Worm (Caenorhabditis elegans) whole organism, L4 larva: ENCODE data around the gene bcas-2.

ENCODE experiments used
- F26F4.8 ChIP-seq: fragments of 200-800 bp; sonication (Bioruptor generic); conservative IDR thresholded peaks from 2 replicates; pipeline ENCODE4 v1.3.6; 2022; ENCODE audit warnings: missing genetic modification characterization, missing compliant biosample characterization
- F49E8.2 ChIP-seq: sonication (generic microtip); optimal IDR thresholded peaks from 2 replicates; lab custom pipeline; 2016; ENCODE audit warnings: missing compliant biosample characterization, mild to moderate bottlenecking, missing genetic modification characterization, borderline replicate concordance
- Y48G9A.11 ChIP-seq: fragments of 200-800 bp; sonication (Bioruptor generic); IDR thresholded peaks from 2 replicates; pipeline ENCODE4 v1.3.6; 2022; ENCODE audit warnings: missing genetic modification reagents, missing genetic modification characterization, missing compliant biosample characterization
- ceh-20 ChIP-seq: fragments of 200-800 bp; sonication (Bioruptor generic); IDR thresholded peaks from 2 replicates; pipeline ENCODE4 v1.3.6; 2022; ENCODE audit warnings: missing genetic modification reagents, missing genetic modification characterization, missing compliant biosample characterization
- ceh-82 ChIP-seq: sonication (generic microtip); optimal IDR thresholded peaks from 2 replicates; lab custom pipeline; 2017; ENCODE audit warnings: missing biosample characterization, missing genetic modification characterization
- ces-1 ChIP-seq: fragments of 150-350 bp; sonication (generic microtip); optimal IDR thresholded peaks from 4 replicates; lab custom pipeline; 2014; ENCODE audit warnings: missing biosample characterization, missing genetic modification reagents, missing genetic modification characterization
- ctbp-1 ChIP-seq: fragments of 200-800 bp; sonication (Bioruptor generic); IDR thresholded peaks from 2 replicates; pipeline ENCODE4 v1.3.6; 2022; ENCODE audit warnings: missing genetic modification reagents, missing genetic modification characterization, missing compliant biosample characterization
- dmd-6 ChIP-seq: fragments of 200-800 bp; sonication (Bioruptor generic); IDR thresholded peaks from 2 replicates; pipeline ENCODE4 v1.3.6; 2022; ENCODE audit warnings: missing genetic modification reagents, missing genetic modification characterization, missing compliant biosample characterization
- dmd-9 ChIP-seq: fragments of 200-800 bp; sonication (Bioruptor generic); IDR thresholded peaks from 2 replicates; pipeline ENCODE4 v1.3.6; 2022; ENCODE audit warnings: missing genetic modification reagents, missing genetic modification characterization, missing compliant biosample characterization
- dpl-1 ChIP-seq: fragments of 150-350 bp; optimal IDR thresholded peaks from 2 replicates; lab custom pipeline; 2014; ENCODE audit warnings: missing biosample characterization, missing genetic modification reagents, missing genetic modification characterization
- duxl-1 ChIP-seq: sonication (generic microtip); optimal IDR thresholded peaks from 2 replicates; lab custom pipeline; 2016; ENCODE audit warnings: mild to moderate bottlenecking, missing genetic modification characterization, moderate library complexity, missing compliant biosample characterization; ENCODE audit not compliant: poor library complexity
- egl-27 ChIP-seq: sonication (generic microtip); optimal IDR thresholded peaks from 3 replicates; lab custom pipeline; 2017; ENCODE audit warnings: missing biosample characterization, missing genetic modification reagents, missing genetic modification characterization
- egl-43 ChIP-seq: fragments of 200-800 bp; sonication (Bioruptor generic); IDR thresholded peaks from 2 replicates; pipeline ENCODE4 v1.3.6; 2022; ENCODE audit warnings: missing genetic modification reagents, missing genetic modification characterization, missing compliant biosample characterization
- gei-8 ChIP-seq: fragments of 200-800 bp; sonication (Bioruptor generic); optimal IDR thresholded peaks from 2 replicates; lab custom pipeline; 2018; ENCODE audit warnings: mild to moderate bottlenecking, missing genetic modification characterization, missing compliant biosample characterization
- hif-1 ChIP-seq, 2 experiments: sonication (generic microtip); optimal IDR thresholded peaks; 2 replicates each; lab custom pipeline; 2016 to 2017; ENCODE audit warnings: missing compliant biosample characterization in 2 of 2, missing genetic modification characterization in 2 of 2, missing genetic modification reagents in 2 of 2, missing genotype in 2 of 2, mild to moderate bottlenecking in 1 of 2
- hlh-11 ChIP-seq: fragments of 200-800 bp; sonication (Bioruptor generic); optimal IDR thresholded peaks from 2 replicates; lab custom pipeline; 2018; ENCODE audit warnings: mild to moderate bottlenecking, missing genetic modification characterization, missing compliant biosample characterization
- lin-1 ChIP-seq: fragments of 200-800 bp; sonication (Bioruptor generic); IDR thresholded peaks from 2 replicates; pipeline ENCODE4 v1.3.6; 2022; ENCODE audit warnings: missing genetic modification reagents, missing genetic modification characterization, missing compliant biosample characterization
- lin-15B ChIP-seq: fragments of 150-350 bp; sonication (generic microtip); optimal IDR thresholded peaks from 3 replicates; lab custom pipeline; 2014; ENCODE audit warnings: missing biosample characterization, missing genetic modification characterization
- lin-29 ChIP-seq: fragments of 200-800 bp; sonication (Bioruptor generic); IDR thresholded peaks from 2 replicates; pipeline ENCODE4 v1.3.6; 2022; ENCODE audit warnings: missing genetic modification reagents, missing genetic modification characterization, missing compliant biosample characterization
- madf-9 ChIP-seq: fragments of 200-800 bp; sonication (Bioruptor generic); conservative IDR thresholded peaks from 2 replicates; pipeline ENCODE4 v1.3.6; 2022; ENCODE audit warnings: missing genetic modification reagents, missing genetic modification characterization, missing compliant biosample characterization
- mxl-3 ChIP-seq: fragments of 200-800 bp; sonication (Bioruptor generic); optimal IDR thresholded peaks from 2 replicates; lab custom pipeline; 2018; ENCODE audit warnings: mild to moderate bottlenecking, missing genetic modification characterization, missing compliant biosample characterization
- nhr-10 ChIP-seq: fragments of 150-350 bp; optimal IDR thresholded peaks from 2 replicates; lab custom pipeline; 2014; ENCODE audit warnings: missing biosample characterization, missing genetic modification characterization
- nhr-102 ChIP-seq: sonication (generic microtip); optimal IDR thresholded peaks from 2 replicates; lab custom pipeline; 2016; ENCODE audit warnings: mild to moderate bottlenecking, missing genetic modification characterization, moderate library complexity, missing compliant biosample characterization
- nhr-25 ChIP-seq: sonication (generic microtip); optimal IDR thresholded peaks from 2 replicates; lab custom pipeline; 2017; ENCODE audit warnings: missing genetic modification characterization, mild to moderate bottlenecking, missing compliant biosample characterization, antibody characterized with exemption, moderate library complexity, borderline replicate concordance; ENCODE audit not compliant: insufficient read depth
- nhr-42 ChIP-seq: fragments of 200-800 bp; sonication (Bioruptor generic); IDR thresholded peaks from 2 replicates; pipeline ENCODE4 v1.3.6; 2022; ENCODE audit warnings: missing genetic modification characterization, missing compliant biosample characterization
- nhr-6 ChIP-seq: fragments of 150-350 bp; optimal IDR thresholded peaks from 2 replicates; lab custom pipeline; 2014; ENCODE audit warnings: missing biosample characterization, missing genetic modification characterization
- nhr-77 ChIP-seq: fragments of 150-350 bp; optimal IDR thresholded peaks from 2 replicates; lab custom pipeline; 2014; ENCODE audit warnings: missing biosample characterization, missing genetic modification characterization
- php-3 ChIP-seq: fragments of 200-800 bp; sonication (Bioruptor generic); IDR thresholded peaks from 2 replicates; pipeline ENCODE4 v1.3.6; 2022; ENCODE audit warnings: missing genetic modification reagents, missing genetic modification characterization, missing compliant biosample characterization
- pqm-1 ChIP-seq: sonication (generic microtip); optimal IDR thresholded peaks from 2 replicates; lab custom pipeline; 2017; ENCODE audit warnings: missing biosample characterization, missing genetic modification characterization
- skn-1 ChIP-seq: fragments of 150-350 bp; optimal IDR thresholded peaks from 2 replicates; lab custom pipeline; 2014; ENCODE audit warnings: missing biosample characterization, missing genetic modification characterization
- tag-97 ChIP-seq: fragments of 200-800 bp; sonication (Bioruptor generic); IDR thresholded peaks from 2 replicates; pipeline ENCODE4 v1.3.6; 2022; ENCODE audit warnings: missing genetic modification characterization, missing compliant biosample characterization
- zfp-2 ChIP-seq: sonication (generic microtip); optimal IDR thresholded peaks from 2 replicates; lab custom pipeline; 2016; ENCODE audit warnings: mild to moderate bottlenecking, missing genetic modification characterization, missing compliant biosample characterization
- zip-11 ChIP-seq: fragments of 200-800 bp; sonication (Bioruptor generic); IDR thresholded peaks from 2 replicates; pipeline ENCODE4 v1.3.6; 2022; ENCODE audit warnings: missing genetic modification characterization, missing compliant biosample characterization
- zip-2 ChIP-seq: fragments of 150-350 bp; optimal IDR thresholded peaks from 2 replicates; lab custom pipeline; 2014; ENCODE audit warnings: missing biosample characterization, missing genetic modification characterization

Gene bcas-2

DNA sequence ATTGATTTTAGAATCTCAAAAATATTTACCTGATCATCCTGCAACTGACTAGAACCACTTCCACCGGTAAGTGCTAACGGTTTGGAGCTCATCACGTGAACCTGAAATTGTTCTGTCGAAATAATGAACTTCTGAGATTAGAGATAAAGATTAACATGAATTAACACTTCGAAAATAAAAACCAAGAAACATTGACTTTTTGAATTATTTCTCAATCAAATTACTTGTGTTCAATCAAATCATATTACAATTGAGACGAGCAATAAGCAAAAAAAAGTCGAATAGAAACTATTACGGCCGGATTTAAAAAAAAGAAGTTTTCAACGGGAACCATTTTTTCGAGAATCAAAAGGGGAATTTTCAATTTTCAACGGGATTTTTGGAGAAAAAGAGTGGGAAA is at the start of gene bcas-2:
Gene bcas-2, minus strand, starts transcription at position 101 of the 400 bp plus-strand sequence.
- TF ChIP-seq nhr-10 (tag; lab: Kevin White, UChicago) (no peak), nhr-6 (tag; lab: Kevin White, UChicago) (no peak), nhr-42 (GFP tag; lab: Robert Waterston, UW) (no peak), gei-8 (no peak), egl-27 (tag; lab: Kevin White, UChicago) (no peak), ces-1 (no peak), hif-1 (tag; optimal IDR thresholded peaks at IDR 0.05; lab: Kevin White, UChicago) (no peak), nhr-25 (tag; lab: Kevin White, UChicago) (no peak), duxl-1 (tag; lab: Kevin White, UChicago) (no peak), mxl-3 (GFP tag; lab: Kevin White, UChicago) (no peak), ceh-82 (tag; lab: Kevin White, UChicago) (no peak), lin-29 (GFP tag; lab: Robert Waterston, UW) (no peak), dmd-6 (GFP tag; lab: Robert Waterston, UW) (no peak), lin-1 (no peak), dmd-9 (GFP tag; lab: Robert Waterston, UW) (no peak), hlh-11 (tag; lab: Kevin White, UChicago) (no peak), egl-43 (GFP tag; lab: Robert Waterston, UW) (no peak), zip-2 (tag; lab: Kevin White, UChicago) (no peak), ceh-20 (no peak)

ce11 chrIII:6290469-6291182 is 45.0 kb upstream of the bcas-2 start:
- no peak for TF ChIP-seq ctbp-1 (GFP tag; lab: Robert Waterston, UW)
- no peak for TF ChIP-seq F26F4.8 (GFP tag; lab: Robert Waterston, UW)
- no peak for TF ChIP-seq tag-97 (GFP tag; lab: Robert Waterston, UW)
- TF ChIP-seq nhr-77 (tag; lab: Kevin White, UChicago), result peak; percentile 5
- TF ChIP-seq php-3, result peak; percentile 41; the same call in 1 of the 2 replicates
- peak; percentile 38; the same call in 1 of the 2 replicates for TF ChIP-seq ceh-20
- peak; percentile 1 for TF ChIP-seq pqm-1

DNA sequence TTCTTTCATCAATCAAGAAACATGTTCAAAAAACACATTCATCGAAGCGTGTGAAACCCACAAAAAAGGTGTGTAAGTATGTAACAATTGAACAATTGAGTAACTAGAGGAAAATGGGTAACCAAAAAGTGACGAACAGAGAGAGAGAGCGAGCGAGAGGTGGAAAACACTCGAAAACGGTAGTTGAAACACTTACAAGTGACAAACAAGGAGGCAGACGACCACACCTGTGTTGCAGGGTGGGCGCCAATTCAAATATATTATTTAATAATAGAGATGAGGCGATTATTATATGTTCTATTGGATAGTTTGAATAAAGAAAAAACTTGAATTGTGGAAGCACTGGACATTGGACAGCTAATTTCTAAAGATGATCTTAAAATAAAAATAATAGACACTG is 43.7 kb upstream of the bcas-2 start:
- TF ChIP-seq madf-9 (GFP tag; lab: Robert Waterston, UW) (no peak), skn-1 (tag; lab: Kevin White, UChicago) (no peak), lin-15B (no peak), dpl-1 (GFP tag; lab: Kevin White, UChicago) (peak; percentile 30), zip-11 (GFP tag; lab: Robert Waterston, UW) (no peak), Y48G9A.11 (GFP tag; lab: Robert Waterston, UW) (no peak), zfp-2 (tag; lab: Kevin White, UChicago) (no peak)

DNA sequence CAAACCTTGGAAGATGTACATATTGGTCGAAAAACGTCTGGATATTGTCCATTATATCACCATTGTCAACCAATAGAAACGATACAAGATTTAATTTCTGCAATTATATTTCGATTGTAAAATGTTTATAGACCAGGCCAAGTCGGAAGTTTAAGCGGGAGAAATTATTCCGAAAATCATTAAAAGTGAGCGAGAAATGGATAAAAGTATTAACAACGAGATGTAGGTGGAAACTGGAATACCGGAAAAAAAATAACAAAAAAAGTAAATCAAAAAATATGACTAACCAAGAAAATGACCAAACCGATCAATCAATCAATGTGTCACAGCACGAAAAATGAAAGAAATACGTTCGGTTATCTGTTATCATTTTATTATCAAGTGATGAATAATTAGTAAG is 41.6 kb upstream of the bcas-2 start, which contains the start of gene F47D12.6:
Gene F47D12.6, minus strand, starts transcription at position 101 of the 400 bp plus-strand sequence.
- TF ChIP-seq F49E8.2, result no peak
- TF ChIP-seq nhr-102, result no peak
- TF ChIP-seq, all 104 proteins: peak for 0
